Worm (Caenorhabditis elegans): ENCODE measurements around the gene C48B4.8.

DNA sequence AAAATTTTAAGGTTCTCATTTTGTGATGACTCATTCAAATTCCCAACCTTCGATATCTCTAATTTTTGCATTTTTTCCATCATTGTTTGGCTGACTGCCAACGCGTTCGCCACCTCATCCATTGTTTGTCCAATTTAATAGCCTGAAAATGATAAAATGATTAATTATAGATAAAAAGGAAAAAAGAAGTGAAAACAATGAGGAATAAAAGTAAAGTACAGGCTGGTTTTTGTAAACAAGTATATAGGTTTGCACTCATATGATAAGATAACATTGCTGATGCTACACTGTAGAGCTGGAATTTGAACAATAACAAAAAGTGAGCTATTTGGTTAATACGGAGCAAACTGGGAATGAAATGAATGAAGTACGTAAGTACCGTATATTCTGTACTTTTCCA lies 21.2 kb upstream of the C48B4.8 start, which contains the start of gene C48B4.3:
- TF ChIP-seq mml-1 (tag; optimal IDR thresholded peaks at IDR 0.05): no peak
- TF ChIP-seq elt-3 (tag; optimal IDR thresholded peaks at IDR 0.05): no peak
- TF ChIP-seq unc-39 (tag; optimal IDR thresholded peaks at IDR 0.05): no peak
- peak; percentile 92 for TF ChIP-seq pqm-1 (tag; optimal IDR thresholded peaks at IDR 0.05)
